Fruit fly (Drosophila melanogaster) whole organism, wandering third instar larva: ENCODE data around the gene ND-51.

ENCODE experiments used
- Abd-B ChIP-seq: fragments of >200 bp; optimal IDR thresholded peaks from 2 replicates; lab custom pipeline; 2017; ENCODE audit warnings: missing biosample characterization, missing genetic modification characterization
- CG32264 ChIP-seq: fragments of 200-800 bp; sonication (Bioruptor generic); optimal IDR thresholded peaks from 2 replicates; lab custom pipeline; 2016; ENCODE audit warnings: missing biosample characterization, missing genetic modification characterization
- CG9705 ChIP-seq: fragments of 200-800 bp; sonication (Bioruptor generic); optimal IDR thresholded peaks from 2 replicates; lab custom pipeline; 2018; ENCODE audit warnings: missing biosample characterization, mild to moderate bottlenecking, missing genetic modification characterization
- CrebA ChIP-seq: fragments of 200-800 bp; sonication (Bioruptor generic); optimal IDR thresholded peaks from 2 replicates; lab custom pipeline; 2016; ENCODE audit warnings: missing biosample characterization, mild to moderate bottlenecking, missing genetic modification characterization, borderline replicate concordance
- Dfd ChIP-seq: fragments of >200 bp; optimal IDR thresholded peaks from 2 replicates; lab custom pipeline; 2017; ENCODE audit warnings: missing biosample characterization, missing genetic modification characterization
- Dif ChIP-seq: fragments of 200-275, 200-300 bp; sonication (Bioruptor generic); optimal IDR thresholded peaks from 2 replicates; lab custom pipeline; 2018; ENCODE audit warnings: missing biosample characterization, missing genetic modification characterization; ENCODE audit not compliant: partially characterized antibody
- GATAd ChIP-seq: sonication (Bioruptor generic); optimal IDR thresholded peaks from 2 replicates; lab custom pipeline; 2016; ENCODE audit warnings: missing biosample characterization, missing genetic modification characterization
- HLH106 ChIP-seq: fragments of 200-800 bp; optimal IDR thresholded peaks from 3 replicates; lab custom pipeline; 2019; ENCODE audit warnings: missing biosample characterization, mild to moderate bottlenecking, missing genetic modification characterization, moderate library complexity
- Hnf4 ChIP-seq: fragments of 200-800 bp; sonication (Bioruptor generic); optimal IDR thresholded peaks from 2 replicates; lab custom pipeline; 2016; ENCODE audit warnings: missing biosample characterization, mild to moderate bottlenecking, missing genetic modification characterization
- Hr78 ChIP-seq: fragments of >200 bp; optimal IDR thresholded peaks from 2 replicates; lab custom pipeline; 2017; ENCODE audit warnings: missing biosample characterization, missing genetic modification characterization
- Hr83 ChIP-seq: fragments of 200-300 bp; sonication (Bioruptor generic); optimal IDR thresholded peaks from 2 replicates; lab custom pipeline; 2016; ENCODE audit warnings: missing biosample characterization, mild to moderate bottlenecking, missing genetic modification characterization, moderate library complexity; ENCODE audit not compliant: poor library complexity, severe bottlenecking
- Jra ChIP-seq: sonication (Bioruptor generic); optimal IDR thresholded peaks from 2 replicates; lab custom pipeline; 2016; ENCODE audit warnings: missing biosample characterization, missing genetic modification characterization
- Mio ChIP-seq: sonication (Bioruptor generic); optimal IDR thresholded peaks from 2 replicates; lab custom pipeline; 2016; ENCODE audit warnings: missing biosample characterization, missing genetic modification characterization
- Myc ChIP-seq: fragments of >200 bp; optimal IDR thresholded peaks from 2 replicates; lab custom pipeline; 2017
- N ChIP-seq: fragments of >200 bp; optimal IDR thresholded peaks from 2 replicates; lab custom pipeline; 2018; ENCODE audit warnings: missing biosample characterization, missing external identifiers, missing genetic modification characterization
- OdsH ChIP-seq: fragments of 200-800 bp; sonication (Bioruptor generic); optimal IDR thresholded peaks from 2 replicates; lab custom pipeline; 2016; ENCODE audit warnings: missing biosample characterization, mild to moderate bottlenecking, missing genetic modification characterization
- Rel ChIP-seq, 2 experiments: fragments of 200-800 bp; sonication (Bioruptor generic) in 1 of 2; optimal IDR thresholded peaks; 2 replicates in 1 of 2; 3 replicates in 1 of 2; lab custom pipeline; 2016 to 2019; ENCODE audit warnings: mild to moderate bottlenecking in 2 of 2, missing biosample characterization in 2 of 2, missing genetic modification characterization in 2 of 2, moderate library complexity in 1 of 2
- Sp1 ChIP-seq: fragments of 200-800 bp; sonication (Bioruptor generic); optimal IDR thresholded peaks from 3 replicates; lab custom pipeline; 2019; ENCODE audit warnings: missing biosample characterization, mild to moderate bottlenecking, missing genetic modification characterization, moderate library complexity
- Vsx2 ChIP-seq: fragments of 200-300, 225-300 bp; sonication (Bioruptor generic); optimal IDR thresholded peaks from 2 replicates; lab custom pipeline; 2018; ENCODE audit warnings: missing biosample characterization, missing genetic modification characterization; ENCODE audit not compliant: partially characterized antibody
- br ChIP-seq: fragments of 200-800 bp; sonication (Bioruptor generic); optimal IDR thresholded peaks from 2 replicates; lab custom pipeline; 2016; ENCODE audit warnings: missing biosample characterization, missing genetic modification characterization
- brk ChIP-seq: fragments of 200-800 bp; sonication (Bioruptor generic); optimal IDR thresholded peaks from 2 replicates; lab custom pipeline; 2016; ENCODE audit warnings: missing biosample characterization, mild to moderate bottlenecking, missing genetic modification characterization
- dl ChIP-seq, 2 experiments: fragments of 175-275, 200-275 bp in 1 of 2; fragments of 200-275 bp in 1 of 2; sonication (Bioruptor generic); optimal IDR thresholded peaks; lab custom pipeline; 2018; ENCODE audit warnings: mild to moderate bottlenecking in 2 of 2, missing biosample characterization in 2 of 2, missing genetic modification characterization in 2 of 2, moderate library complexity in 2 of 2; ENCODE audit not compliant: partially characterized antibody in 2 of 2, insufficient read depth in 1 of 2
- dmrt93B ChIP-seq: fragments of 200-800 bp; sonication (Bioruptor generic); optimal IDR thresholded peaks from 2 replicates; lab custom pipeline; 2018; ENCODE audit warnings: missing biosample characterization, mild to moderate bottlenecking, missing genetic modification characterization
- dsf ChIP-seq: sonication (Bioruptor generic); optimal IDR thresholded peaks from 2 replicates; lab custom pipeline; 2016; ENCODE audit warnings: missing biosample characterization, missing genetic modification characterization, borderline replicate concordance
- ey ChIP-seq: fragments of 200-800 bp; sonication (Bioruptor generic); optimal IDR thresholded peaks from 2 replicates; lab custom pipeline; 2016; ENCODE audit warnings: missing biosample characterization, missing genetic modification characterization
- foxo ChIP-seq, 2 experiments: fragments of 200-800 bp; sonication (Bioruptor generic); optimal IDR thresholded peaks; 2 replicates in 1 of 2; 3 replicates in 1 of 2; lab custom pipeline; 2016 to 2017; ENCODE audit warnings: missing biosample characterization in 2 of 2, missing genetic modification characterization in 2 of 2
- fru ChIP-seq: fragments of 200-800 bp; sonication (Bioruptor generic); optimal IDR thresholded peaks from 3 replicates; lab custom pipeline; 2016; ENCODE audit warnings: missing biosample characterization, mild to moderate bottlenecking, missing genetic modification characterization
- h ChIP-seq: fragments of 200-800 bp; sonication (Bioruptor generic); optimal IDR thresholded peaks from 3 replicates; lab custom pipeline; 2016; ENCODE audit warnings: missing biosample characterization, mild to moderate bottlenecking, missing genetic modification characterization
- jim ChIP-seq: fragments of 175-275, 200-325 bp; sonication (Bioruptor generic); optimal IDR thresholded peaks from 2 replicates; lab custom pipeline; 2016; ENCODE audit warnings: missing biosample characterization, mild to moderate bottlenecking, missing genetic modification characterization
- lola ChIP-seq: fragments of >200 bp; optimal IDR thresholded peaks from 2 replicates; lab custom pipeline; 2017; ENCODE audit warnings: missing biosample characterization, missing genetic modification characterization
- pan ChIP-seq: fragments of >200 bp; optimal IDR thresholded peaks from 2 replicates; lab custom pipeline; 2017
- psq ChIP-seq: fragments of 200-800 bp; sonication (Bioruptor generic); optimal IDR thresholded peaks from 3 replicates; lab custom pipeline; 2017; ENCODE audit warnings: missing biosample characterization, mild to moderate bottlenecking, missing genetic modification characterization, moderate library complexity
- rgr ChIP-seq: fragments of 200-800 bp; sonication (Bioruptor generic); optimal IDR thresholded peaks from 3 replicates; lab custom pipeline; 2016; ENCODE audit warnings: missing biosample characterization, mild to moderate bottlenecking, missing genetic modification characterization
- sage ChIP-seq: fragments of 200-800 bp; sonication (Bioruptor generic); optimal IDR thresholded peaks from 2 replicates; lab custom pipeline; 2016; ENCODE audit warnings: missing biosample characterization, mild to moderate bottlenecking, missing genetic modification characterization
- sv ChIP-seq: fragments of 200-800 bp; sonication (Bioruptor generic); optimal IDR thresholded peaks from 3 replicates; lab custom pipeline; 2016; ENCODE audit warnings: missing biosample characterization, missing genetic modification characterization
- tai ChIP-seq: sonication (Bioruptor generic); optimal IDR thresholded peaks from 2 replicates; lab custom pipeline; 2016; ENCODE audit warnings: missing biosample characterization, missing genetic modification characterization
- usp ChIP-seq: fragments of >200 bp; optimal IDR thresholded peaks from 2 replicates; lab custom pipeline; 2017; ENCODE audit warnings: missing biosample characterization, missing genetic modification characterization
- woc ChIP-seq: sonication (Bioruptor generic); optimal IDR thresholded peaks from 2 replicates; lab custom pipeline; 2016; ENCODE audit warnings: missing biosample characterization, mild to moderate bottlenecking, missing genetic modification characterization

Gene ND-51

dm6 chr2L:6062382-6063082, at the start of gene ND-51, which contains the start of gene CG13994:
TSS of gene ND-51 (minus strand) at chr2L:6062757.
TSS of gene CG13994 (plus strand) at chr2L:6062989.
- TF ChIP-seq dmrt93B (GFP tag; lab: Kevin White, UChicago) (peak; percentile 63), br (GFP tag; lab: Kevin White, UChicago) (no peak), Dif (GFP tag; lab: Kevin White, UChicago) (no peak), foxo (GFP tag; optimal IDR thresholded peaks at IDR 0.05; lab: Kevin White, UChicago) (peak in 1 of 2 experiments; percentile 87), Jra (no peak), lola (no peak), sv (GFP tag; lab: Kevin White, UChicago) (peak; percentile 50), Myc (lab: Kevin White, UChicago) (no peak), Hr78 (GFP tag; lab: Kevin White, UChicago) (peak; percentile 3), usp (no peak), Hnf4 (GFP tag; lab: Kevin White, UChicago) (no peak), psq (GFP tag; lab: Kevin White, UChicago) (peak; percentile 51), jim (no peak), CG9705 (peak; percentile 71), sage (GFP tag; lab: Kevin White, UChicago) (no peak), h (GFP tag; lab: Kevin White, UChicago) (peak; percentile 84), N (GFP tag; lab: Kevin White, UChicago) (peak; percentile 63), Dfd (GFP tag; lab: Kevin White, UChicago) (no peak), Rel (GFP tag; optimal IDR thresholded peaks at IDR 0.05; lab: Kevin White, UChicago) (no peak), Rel (tag; optimal IDR thresholded peaks at IDR 0.05; lab: Kevin White, UChicago) (peak; percentile 66), Hr83 (GFP tag; lab: Kevin White, UChicago) (peak; percentile 58), ey (GFP tag; lab: Kevin White, UChicago) (peak; percentile 64), dsf (GFP tag; lab: Kevin White, UChicago) (no peak), woc (GFP tag; lab: Kevin White, UChicago) (peak; percentile 83), HLH106 (tag; lab: Kevin White, UChicago) (peak; percentile 82), Sp1 (peak; percentile 66), Vsx2 (GFP tag; lab: Kevin White, UChicago) (no peak), tai (GFP tag; lab: Kevin White, UChicago) (no peak), rgr (GFP tag; lab: Kevin White, UChicago) (peak; percentile 81), fru (GFP tag; lab: Kevin White, UChicago) (peak; percentile 81), GATAd (GFP tag; lab: Kevin White, UChicago) (no peak), pan (no peak), dl (GFP tag; optimal IDR thresholded peaks at IDR 0.05; lab: Kevin White, UChicago; ENCODE audit: insufficient read depth in 1 of 2, partially characterized antibody in 2 of 2) (no peak), Mio (GFP tag; lab: Kevin White, UChicago) (no peak), OdsH (GFP tag; lab: Kevin White, UChicago) (peak; percentile 3), CrebA (GFP tag; lab: Kevin White, UChicago) (no peak), brk (GFP tag; lab: Kevin White, UChicago) (no peak), Abd-B (GFP tag; lab: Kevin White, UChicago) (no peak), CG32264 (peak; percentile 53)

DNA sequence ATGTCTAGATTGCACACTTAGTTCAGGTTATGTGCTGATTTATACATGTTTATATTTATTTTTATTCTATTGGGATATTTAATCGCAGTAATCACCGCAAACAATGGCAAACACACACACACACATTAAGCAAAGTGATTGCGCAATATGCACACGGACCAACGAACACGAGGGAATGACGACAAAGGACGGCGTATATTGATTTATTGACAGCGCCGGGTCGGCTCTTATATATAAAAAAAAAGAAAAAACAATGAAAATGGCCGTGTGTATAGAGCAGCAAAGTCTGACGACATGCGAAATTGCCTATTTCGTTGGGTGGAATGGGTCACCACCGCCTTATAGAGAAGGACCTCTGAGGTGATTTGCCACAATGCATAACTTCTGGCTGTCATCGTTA, 48.2 kb upstream of the ND-51 start:
- TF ChIP-seq Dif (GFP tag; lab: Kevin White, UChicago) (no peak), Abd-B (GFP tag; lab: Kevin White, UChicago) (no peak), GATAd (GFP tag; lab: Kevin White, UChicago) (no peak), CG9705 (no peak), Hr83 (GFP tag; lab: Kevin White, UChicago) (no peak), CrebA (GFP tag; lab: Kevin White, UChicago) (no peak), Rel (GFP tag; optimal IDR thresholded peaks at IDR 0.05; lab: Kevin White, UChicago) (no peak), Rel (tag; optimal IDR thresholded peaks at IDR 0.05; lab: Kevin White, UChicago) (no peak), tai (GFP tag; lab: Kevin White, UChicago) (no peak), br (GFP tag; lab: Kevin White, UChicago) (no peak), Jra (no peak), fru (GFP tag; lab: Kevin White, UChicago) (no peak), sage (GFP tag; lab: Kevin White, UChicago) (no peak), rgr (GFP tag; lab: Kevin White, UChicago) (no peak), Vsx2 (GFP tag; lab: Kevin White, UChicago) (no peak), woc (GFP tag; lab: Kevin White, UChicago) (no peak)
